Fruit fly (Drosophila melanogaster): Measurements from ENCODE around the gene Rcd-1.

Gene Rcd-1

dm6 chrX:19604997-19605396 is 33.6 kb upstream of the Rcd-1 start, which contains the start of gene CG14207 (continued):
- TF ChIP-seq CG16813 (GFP tag; IDR thresholded peaks at IDR 0.05; ENCODE audit: partially characterized antibody) (peak; percentile 62; the same call in 2 of the 3 replicates), CG7786 (GFP tag; optimal IDR thresholded peaks at IDR 0.05) (no peak), CG18764 (GFP tag; optimal IDR thresholded peaks at IDR 0.05) (no peak), CG10565 (GFP tag; optimal IDR thresholded peaks at IDR 0.05) (no peak), lab (GFP tag; optimal IDR thresholded peaks at IDR 0.05) (peak; percentile 14), CG14441 (GFP tag; IDR thresholded peaks at IDR 0.05) (no peak), ERR (GFP tag; optimal IDR thresholded peaks at IDR 0.05) (no peak), Poxn (GFP tag; IDR thresholded peaks at IDR 0.05) (no peak), CG10431 (GFP tag; optimal IDR thresholded peaks at IDR 0.05) (no peak), ro (GFP tag; IDR thresholded peaks at IDR 0.05) (no peak), Fer2 (tag; optimal IDR thresholded peaks at IDR 0.05) (no peak), CG9932 (GFP tag; IDR thresholded peaks at IDR 0.05) (peak; percentile 29; the same call in 1 of the 2 replicates), CG9817 (tag; optimal IDR thresholded peaks at IDR 0.05) (no peak), CG3726 (GFP tag; IDR thresholded peaks at IDR 0.05) (no peak), CoRest (tag; optimal IDR thresholded peaks at IDR 0.05) (no peak), CG13287 (GFP tag; IDR thresholded peaks at IDR 0.05; ENCODE audit: partially characterized antibody) (peak; percentile 80), Trl (optimal IDR thresholded peaks at IDR 0.05) (no peak), Trl (GFP tag; optimal IDR thresholded peaks at IDR 0.05) (peak; percentile 7), C15 (GFP tag; IDR thresholded peaks at IDR 0.05) (no peak), prd (optimal IDR thresholded peaks at IDR 0.05) (no peak), prd (GFP tag; IDR thresholded peaks at IDR 0.05) (no peak), mld (GFP tag; IDR thresholded peaks at IDR 0.05; ENCODE audit: partially characterized antibody) (peak; percentile 80), CG8478 (optimal IDR thresholded peaks at IDR 0.05) (no peak), CG14667 (GFP tag; IDR thresholded peaks at IDR 0.05) (no peak), HLH4C (GFP tag; IDR thresholded peaks at IDR 0.05; ENCODE audit: partially characterized antibody) (peak; percentile 88), CG1647 (GFP tag; optimal IDR thresholded peaks at IDR 0.05) (no peak), CG13624 (GFP tag; optimal IDR thresholded peaks at IDR 0.05) (peak; percentile 56), p53 (GFP tag; optimal IDR thresholded peaks at IDR 0.05) (no peak), CG3163 (GFP tag; optimal IDR thresholded peaks at IDR 0.05) (peak; percentile 19), CG2712 (tag; optimal IDR thresholded peaks at IDR 0.05) (peak; percentile 24), CG10209 (GFP tag; optimal IDR thresholded peaks at IDR 0.05) (no peak), seq (GFP tag; IDR thresholded peaks at IDR 0.05) (no peak), hbn (GFP tag; IDR thresholded peaks at IDR 0.05; ENCODE audit: partially characterized antibody) (peak; percentile 57; the same call in 1 of the 2 replicates), CG16779 (GFP tag; IDR thresholded peaks at IDR 0.05) (0 out of 2 replicates have a peak, but pooled peaks have one; percentile 40), CG17568 (GFP tag; optimal IDR thresholded peaks at IDR 0.05) (no peak), ase (GFP tag; IDR thresholded peaks at IDR 0.05) (no peak), CG6791 (GFP tag; IDR thresholded peaks at IDR 0.05; ENCODE audit: partially characterized antibody) (peak; percentile 82), CG6175 (GFP tag; IDR thresholded peaks at IDR 0.05) (no peak), stc (GFP tag; IDR thresholded peaks at IDR 0.05) (no peak), CG17186 (GFP tag; optimal IDR thresholded peaks at IDR 0.05) (peak; percentile 23), Dref (GFP tag; IDR thresholded peaks at IDR 0.05) (peak; percentile 87), fd3F (GFP tag; optimal IDR thresholded peaks at IDR 0.05) (no peak), B-H2 (GFP tag; optimal IDR thresholded peaks at IDR 0.05) (peak; percentile 47), CG13894 (tag; optimal IDR thresholded peaks at IDR 0.05) (peak; percentile 52), dmrt99B (tag; optimal IDR thresholded peaks at IDR 0.05) (peak; percentile 16), CG9876 (GFP tag; optimal IDR thresholded peaks at IDR 0.05) (no peak), HHEX (GFP tag; optimal IDR thresholded peaks at IDR 0.05) (peak; percentile 44), crol (GFP tag; IDR thresholded peaks at IDR 0.05) (no peak), repo (GFP tag; optimal IDR thresholded peaks at IDR 0.05) (no peak), Adf1 (GFP tag; IDR thresholded peaks at IDR 0.05) (peak; percentile 29; the same call in 1 of the 2 replicates), tup (GFP tag; optimal IDR thresholded peaks at IDR 0.05) (no peak), CG42726 (GFP tag; IDR thresholded peaks at IDR 0.05; ENCODE audit: partially characterized antibody) (peak; percentile 59; the same call in 1 of the 2 replicates)

All from whole organism, embryonic.